Worm (Caenorhabditis elegans) whole organism, L1 larva: Measurements from ENCODE around the gene oac-30.

Experiments used
- C16A3.4 ChIP-seq: fragments of 150-350 bp; optimal IDR thresholded peaks from 2 replicates; lab custom pipeline; 2014; ENCODE audit warnings: missing biosample characterization, missing genetic modification characterization
- Y116A8C.19 ChIP-seq: sonication (generic microtip); optimal IDR thresholded peaks from 2 replicates; lab custom pipeline; 2016; ENCODE audit warnings: missing compliant biosample characterization, missing genetic modification characterization, borderline replicate concordance
- alr-1 ChIP-seq: fragments of 200-800 bp; sonication (Bioruptor generic); optimal IDR thresholded peaks from 2 replicates; lab custom pipeline; 2018; ENCODE audit warnings: borderline replicate concordance, mild to moderate bottlenecking, missing genetic modification characterization, missing compliant biosample characterization
- ceh-90 ChIP-seq: sonication (generic microtip); optimal IDR thresholded peaks from 2 replicates; lab custom pipeline; 2016; ENCODE audit warnings: missing genetic modification characterization, missing compliant biosample characterization
- ces-1 ChIP-seq: fragments of 150-350 bp; optimal IDR thresholded peaks from 2 replicates; lab custom pipeline; 2014; ENCODE audit warnings: missing biosample characterization, missing genetic modification reagents, missing genetic modification characterization
- efl-1 ChIP-seq, 4 experiments: fragments of 150-350 bp; optimal IDR thresholded peaks in 3 of 4; peaks in 1 of 4; 1 replicate in 1 of 4; 2 replicates in 3 of 4; lab custom pipeline; 2014; ENCODE audit warnings: missing biosample characterization in 2 of 4, missing genetic modification characterization in 2 of 4, missing genetic modification reagents in 2 of 4
- egl-13 ChIP-seq: sonication (generic microtip); optimal IDR thresholded peaks from 2 replicates; lab custom pipeline; 2016; ENCODE audit warnings: missing genotype, missing genetic modification reagents, missing genetic modification characterization, missing compliant biosample characterization
- egl-27 ChIP-seq, 2 experiments: fragments of 150-350 bp in 1 of 2; sonication (generic microtip); optimal IDR thresholded peaks; 3 replicates each; lab custom pipeline; 2017 to 2018; ENCODE audit warnings: missing biosample characterization in 2 of 2, missing genetic modification characterization in 2 of 2, missing genetic modification reagents in 2 of 2
- elt-2 ChIP-seq: sonication (generic microtip); optimal IDR thresholded peaks from 2 replicates; lab custom pipeline; 2016; ENCODE audit warnings: missing genetic modification characterization, mild to moderate bottlenecking, inconsistent platforms, missing compliant biosample characterization, missing genetic modification reagents
- elt-3 ChIP-seq, 6 experiments: fragments of 150-350 bp in 1 of 6; sonication (generic microtip); optimal IDR thresholded peaks; 2 replicates each; lab custom pipeline; 2017 to 2018; ENCODE audit warnings: missing biosample characterization in 6 of 6, missing genetic modification characterization in 6 of 6, inconsistent platforms in 1 of 6
- fkh-4 ChIP-seq: sonication (generic microtip); optimal IDR thresholded peaks from 2 replicates; lab custom pipeline; 2016; ENCODE audit warnings: missing compliant biosample characterization, missing genetic modification characterization, borderline replicate concordance
- hlh-17 ChIP-seq: fragments of 200-800 bp; sonication (Bioruptor generic); optimal IDR thresholded peaks from 2 replicates; lab custom pipeline; 2018; ENCODE audit warnings: missing genetic modification characterization, mild to moderate bottlenecking, missing compliant biosample characterization, moderate library complexity, borderline replicate concordance
- hlh-4 ChIP-seq: sonication (generic microtip); optimal IDR thresholded peaks from 2 replicates; lab custom pipeline; 2016; ENCODE audit warnings: mild to moderate bottlenecking, missing genetic modification characterization, missing compliant biosample characterization
- isw-1 ChIP-seq: fragments of 200-800 bp; sonication (Bioruptor generic); IDR thresholded peaks from 2 replicates; pipeline ENCODE4 v1.3.6; 2022; ENCODE audit warnings: missing genetic modification characterization, missing compliant biosample characterization
- lin-14 ChIP-seq: fragments of 200-800 bp; sonication (Bioruptor generic); optimal IDR thresholded peaks from 2 replicates; lab custom pipeline; 2018; ENCODE audit warnings: mild to moderate bottlenecking, missing genetic modification characterization, moderate library complexity, missing compliant biosample characterization
- lin-15B ChIP-seq: fragments of 150-350 bp; sonication (generic microtip); optimal IDR thresholded peaks from 3 replicates; lab custom pipeline; 2014; ENCODE audit warnings: missing biosample characterization, missing genetic modification characterization
- lsy-2 ChIP-seq, 2 experiments: fragments of 150-350 bp; optimal IDR thresholded peaks; 2 replicates each; lab custom pipeline; 2014; ENCODE audit warnings: missing biosample characterization in 2 of 2, missing genetic modification characterization in 2 of 2
- mdl-1 ChIP-seq, 2 experiments: fragments of 150-350 bp; optimal IDR thresholded peaks; 2 replicates each; lab custom pipeline; 2014 to 2017; ENCODE audit warnings: missing biosample characterization in 2 of 2, missing genetic modification characterization in 2 of 2, inconsistent platforms in 1 of 2
- mef-2 ChIP-seq: fragments of 150-350 bp; optimal IDR thresholded peaks from 2 replicates; lab custom pipeline; 2014; ENCODE audit warnings: missing biosample characterization, missing genetic modification characterization
- nhr-11 ChIP-seq: fragments of 150-350 bp; optimal IDR thresholded peaks from 2 replicates; lab custom pipeline; 2014; ENCODE audit warnings: missing biosample characterization, missing genetic modification characterization
- nhr-12 ChIP-seq: sonication (generic microtip); optimal IDR thresholded peaks from 2 replicates; lab custom pipeline; 2017; ENCODE audit warnings: missing biosample characterization, missing genetic modification characterization
- nhr-19 ChIP-seq: fragments of 200-800 bp; sonication (Bioruptor generic); conservative IDR thresholded peaks from 2 replicates; pipeline ENCODE4 v1.3.6; 2022; ENCODE audit warnings: missing genetic modification characterization, missing compliant biosample characterization
- nhr-237 ChIP-seq: fragments of 150-350 bp; optimal IDR thresholded peaks from 2 replicates; lab custom pipeline; 2014; ENCODE audit warnings: missing biosample characterization, missing genetic modification characterization
- nhr-76 ChIP-seq: sonication (generic microtip); optimal IDR thresholded peaks from 2 replicates; lab custom pipeline; 2017; ENCODE audit warnings: missing biosample characterization, missing genetic modification characterization
- nhr-77 ChIP-seq: fragments of 150-350 bp; optimal IDR thresholded peaks from 2 replicates; lab custom pipeline; 2014; ENCODE audit warnings: missing biosample characterization, missing genetic modification characterization
- nhr-85 ChIP-seq: sonication (generic microtip); peaks from one replicate; lab custom pipeline; 2016; ENCODE audit warnings: missing genetic modification characterization, inconsistent platforms, missing compliant biosample characterization
- pax-3 ChIP-seq: fragments of 200-800 bp; sonication (Bioruptor generic); optimal IDR thresholded peaks from 2 replicates; lab custom pipeline; 2018; ENCODE audit warnings: mild to moderate bottlenecking, missing genetic modification characterization, moderate library complexity, missing compliant biosample characterization
- sup-37 ChIP-seq: fragments of 200-800 bp; sonication (Bioruptor generic); optimal IDR thresholded peaks from 2 replicates; lab custom pipeline; 2018; ENCODE audit warnings: mild to moderate bottlenecking, missing genetic modification characterization, missing compliant biosample characterization
- tlp-1 ChIP-seq: fragments of 150-350 bp; optimal IDR thresholded peaks from 2 replicates; lab custom pipeline; 2014; ENCODE audit warnings: missing biosample characterization, missing genetic modification characterization
- unc-30 ChIP-seq: sonication (generic microtip); optimal IDR thresholded peaks from 2 replicates; lab custom pipeline; 2017; ENCODE audit warnings: missing biosample characterization, missing genetic modification characterization
- unc-86 ChIP-seq: sonication (generic microtip); optimal IDR thresholded peaks from 2 replicates; lab custom pipeline; 2016; ENCODE audit warnings: missing genetic modification characterization, missing compliant biosample characterization
- xbp-1 ChIP-seq: sonication (generic microtip); optimal IDR thresholded peaks from 2 replicates; lab custom pipeline; 2016; ENCODE audit warnings: missing genetic modification characterization, missing compliant biosample characterization
- ztf-11 ChIP-seq, 2 experiments: sonication (generic microtip); optimal IDR thresholded peaks; 2 replicates each; lab custom pipeline; 2016 to 2017; ENCODE audit warnings: missing genetic modification characterization in 2 of 2, missing biosample characterization in 1 of 2, missing compliant biosample characterization in 1 of 2
- ztf-4 ChIP-seq: fragments of 150-350 bp; optimal IDR thresholded peaks from 2 replicates; lab custom pipeline; 2014; ENCODE audit warnings: missing biosample characterization, missing genetic modification characterization

oac-30 gene

DNA sequence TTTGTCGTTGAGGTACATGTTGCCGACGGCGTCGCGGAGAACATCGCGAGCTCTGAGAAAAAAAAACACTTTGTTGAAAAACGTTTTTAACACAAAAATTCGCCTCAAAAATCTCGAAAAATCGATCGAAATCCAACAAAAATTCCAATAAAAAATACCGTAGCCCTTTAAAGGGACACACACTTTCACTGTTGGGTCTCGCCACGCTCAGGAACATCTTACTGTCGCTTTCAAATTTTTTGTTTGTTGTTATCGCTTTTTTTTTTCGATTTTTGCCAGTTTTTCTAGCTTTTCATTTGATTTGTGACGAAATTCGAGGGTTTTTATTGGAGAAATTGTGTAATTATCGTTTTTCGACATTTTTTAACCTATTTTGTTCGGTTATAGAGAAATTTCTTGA, 39.9 kb upstream of the oac-30 start:
- no peak for TF ChIP-seq C16A3.4
- no peak for TF ChIP-seq tlp-1 (tag; lab: Kevin White, UChicago)
- TF ChIP-seq xbp-1 (tag; lab: Kevin White, UChicago), result no peak
- no peak for TF ChIP-seq nhr-76 (tag; lab: Kevin White, UChicago)
- no peak for TF ChIP-seq ztf-4 (tag; lab: Kevin White, UChicago)
- TF ChIP-seq elt-3 (tag; optimal IDR thresholded peaks at IDR 0.05; lab: Kevin White, UChicago), result no peak
- TF ChIP-seq hlh-17 (GFP tag; lab: Kevin White, UChicago), result no peak
- no peak for TF ChIP-seq nhr-19 (GFP tag; lab: Robert Waterston, UW)
- TF ChIP-seq unc-86 (tag; lab: Kevin White, UChicago), result no peak
- no peak for TF ChIP-seq sup-37 (GFP tag; lab: Kevin White, UChicago)
- no peak for TF ChIP-seq hlh-4 (tag; lab: Kevin White, UChicago)
- no peak for TF ChIP-seq isw-1
- no peak for TF ChIP-seq fkh-4
- TF ChIP-seq mef-2, result no peak

DNA sequence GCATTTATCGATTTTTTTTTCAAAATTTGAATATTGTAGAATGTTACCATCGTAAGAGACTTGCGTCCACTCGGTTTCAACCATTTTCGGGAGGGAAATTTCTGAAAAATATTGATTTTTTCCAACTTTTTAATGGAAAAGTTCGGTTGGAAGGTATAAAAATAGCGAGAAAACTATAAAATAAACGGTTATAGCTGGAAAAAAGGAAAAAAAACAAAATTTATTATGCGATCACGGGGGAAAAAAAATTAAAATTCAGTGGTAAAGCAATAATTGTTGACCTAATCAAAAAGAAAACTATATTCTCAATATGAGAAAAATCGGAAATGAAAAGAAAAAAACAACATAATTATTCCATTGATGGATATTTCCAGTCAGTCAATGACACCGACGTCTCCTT, 39.3 kb upstream of the oac-30 start, which contains the start of gene emc-2:
Gene emc-2, minus strand, starts transcription at position 101 of the 400 bp plus-strand sequence.
- TF ChIP-seq tlp-1 (tag; lab: Kevin White, UChicago) (no peak), efl-1 (optimal IDR thresholded peaks at IDR 0.05; lab: Kevin White, UChicago) (no peak), efl-1 (GFP tag; optimal IDR thresholded peaks at IDR 0.05 in 1 of 2; lab: Kevin White, UChicago) (peak in 1 of 2 experiments; percentile 57), mdl-1 (tag; optimal IDR thresholded peaks at IDR 0.05; lab: Kevin White, UChicago) (no peak), lsy-2 (tag; optimal IDR thresholded peaks at IDR 0.05; lab: Kevin White, UChicago) (no peak)

DNA sequence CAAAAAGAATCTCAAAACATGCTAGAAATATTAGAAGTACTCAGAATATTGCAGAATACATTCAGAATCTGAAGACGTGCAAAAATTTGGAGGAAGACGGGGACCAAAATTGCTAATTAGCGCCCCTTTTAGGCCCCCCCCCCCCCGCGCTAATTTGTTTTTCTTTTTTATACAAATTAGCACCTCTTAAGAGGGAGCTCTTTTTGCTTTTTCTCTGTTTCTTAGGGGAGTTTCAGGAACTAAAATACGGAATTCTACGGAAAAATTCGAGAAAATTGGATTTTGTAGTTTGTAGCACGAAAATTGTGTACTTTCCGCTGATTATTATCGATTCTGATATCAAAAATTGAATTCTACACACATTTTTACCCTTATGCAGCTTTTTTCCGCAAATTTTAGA, 34.9 kb upstream of the oac-30 start, which contains the start of gene glb-31:
Gene glb-31, minus strand, starts transcription at position 101 of the 400 bp plus-strand sequence.
- TF ChIP-seq ces-1 (no peak), ceh-90 (no peak), egl-27 (tag; optimal IDR thresholded peaks at IDR 0.05; lab: Kevin White, UChicago) (no peak), ztf-11 (tag; optimal IDR thresholded peaks at IDR 0.05; lab: Kevin White, UChicago) (no peak), lin-15B (tag; lab: Kevin White, UChicago) (no peak), nhr-11 (tag; lab: Kevin White, UChicago) (no peak), nhr-237 (tag; lab: Kevin White, UChicago) (no peak), hlh-4 (tag; lab: Kevin White, UChicago) (no peak), nhr-77 (no peak), Y116A8C.19 (no peak)

DNA sequence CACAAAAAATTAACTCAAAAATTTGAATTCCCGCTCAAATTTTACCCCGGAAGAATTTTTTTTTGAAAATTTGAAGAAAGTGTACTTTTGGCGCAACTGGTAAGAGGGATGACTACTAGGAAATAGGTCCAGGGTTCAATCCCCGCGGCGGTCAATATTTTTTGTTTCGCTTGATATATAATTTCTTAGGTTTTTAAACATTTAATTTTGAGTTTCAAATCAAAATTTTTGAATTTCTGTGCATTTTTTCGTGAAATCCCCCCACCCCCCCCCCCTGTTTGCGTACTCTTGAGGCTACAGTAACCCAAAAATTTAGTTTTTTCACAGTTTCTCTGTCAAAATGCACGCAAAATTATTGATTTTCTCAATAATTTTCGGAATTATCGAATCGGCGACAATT, 31.5 kb upstream of the oac-30 start, which contains the start of gene Y57G7A.1:
Gene Y57G7A.1, plus strand, starts transcription at position 301 of the 400 bp plus-strand sequence.
- no peak for TF ChIP-seq sup-37 (GFP tag; lab: Kevin White, UChicago)
- TF ChIP-seq lin-14 (GFP tag; lab: Kevin White, UChicago), result no peak
- no peak for TF ChIP-seq nhr-12 (tag; lab: Kevin White, UChicago)
- TF ChIP-seq, all 84 proteins: peak for 0

DNA sequence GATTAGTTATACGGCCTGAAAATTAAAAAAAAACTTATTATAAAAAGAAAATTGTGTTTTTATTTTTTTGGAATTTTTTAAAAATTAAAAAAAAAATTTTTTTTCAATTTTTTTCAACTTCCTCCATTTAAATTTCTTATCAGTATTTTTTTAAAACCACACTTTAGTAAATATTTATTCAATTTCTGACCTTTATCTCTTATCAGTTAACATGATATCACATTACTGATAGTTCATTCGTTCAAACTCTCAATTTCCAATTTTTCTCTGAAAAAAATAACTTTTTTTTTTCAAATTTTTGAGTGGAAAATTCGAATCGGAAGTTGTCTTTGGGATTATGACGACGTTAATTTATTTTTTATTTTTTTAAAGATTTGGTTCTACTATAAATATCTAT, 31.0 kb upstream of the oac-30 start:
- TF ChIP-seq egl-13 (tag; lab: Kevin White, UChicago) (no peak), nhr-85 (tag; lab: Kevin White, UChicago) (peak; percentile 5), elt-2 (tag; lab: Kevin White, UChicago) (peak; percentile 46), alr-1 (tag; lab: Kevin White, UChicago) (no peak), unc-30 (tag; lab: Kevin White, UChicago) (no peak), pax-3 (tag; lab: Kevin White, UChicago) (no peak)
